Fruit fly (Drosophila melanogaster) whole organism, embryonic: ENCODE results near the gene Bcs1.

ENCODE experiments used
- CG10267 ChIP-seq: fragments of 200-800 bp; sonication (Bioruptor generic); optimal IDR thresholded peaks from 2 replicates; lab custom pipeline; 2018; ENCODE audit warnings: missing biosample characterization, mild to moderate bottlenecking, missing genetic modification characterization, moderate library complexity
- CG10274 ChIP-seq: fragments of 200-800 bp; sonication (Bioruptor generic); optimal IDR thresholded peaks from 3 replicates; lab custom pipeline; 2017; ENCODE audit warnings: missing biosample characterization, mild to moderate bottlenecking, missing genetic modification characterization
- CG11456 ChIP-seq: fragments of 200-800 bp; sonication (Bioruptor generic); IDR thresholded peaks from 3 replicates; pipeline ENCODE4 v1.3.6; 2022; ENCODE audit warnings: missing biosample characterization, missing genetic modification characterization
- CG11695 ChIP-seq: fragments of 200-800 bp; sonication (Bioruptor generic); IDR thresholded peaks from 3 replicates; pipeline ENCODE4 v1.3.6; 2022; ENCODE audit warnings: missing biosample characterization, missing genetic modification characterization
- CG13894 ChIP-seq: fragments of 200-800 bp; sonication (Bioruptor generic); optimal IDR thresholded peaks from 3 replicates; lab custom pipeline; 2018; ENCODE audit warnings: missing biosample characterization, mild to moderate bottlenecking, missing genetic modification characterization, moderate library complexity
- CG16813 ChIP-seq: fragments of 200-800 bp; sonication (Bioruptor generic); IDR thresholded peaks from 3 replicates; pipeline ENCODE4 v1.3.6; 2022; ENCODE audit warnings: missing biosample characterization, missing genetic modification characterization; ENCODE audit not compliant: partially characterized antibody
- CG32532 ChIP-seq: fragments of 200-800 bp; sonication (Bioruptor generic); IDR thresholded peaks from 2 replicates; pipeline ENCODE4 v1.3.6; 2022; ENCODE audit warnings: missing biosample characterization, missing genetic modification characterization
- CG4424 ChIP-seq: fragments of 200-800 bp; sonication (Bioruptor generic); optimal IDR thresholded peaks from 3 replicates; lab custom pipeline; 2016; ENCODE audit warnings: missing biosample characterization, missing genetic modification characterization
- CG6813 ChIP-seq: fragments of 200-800 bp; sonication (Bioruptor generic); optimal IDR thresholded peaks from 2 replicates; lab custom pipeline; 2017; ENCODE audit warnings: missing biosample characterization, missing genetic modification characterization, mild to moderate bottlenecking, moderate library complexity, missing genetic modification reagents
- CG7786 ChIP-seq: fragments of 200-800 bp; sonication (Bioruptor generic); optimal IDR thresholded peaks from 2 replicates; lab custom pipeline; 2016; ENCODE audit warnings: missing biosample characterization, missing genetic modification characterization
- CG9437 ChIP-seq: fragments of 200-800 bp; sonication (Bioruptor generic); optimal IDR thresholded peaks from 2 replicates; lab custom pipeline; 2018; ENCODE audit warnings: missing biosample characterization, mild to moderate bottlenecking, missing genetic modification characterization
- CG9797 ChIP-seq: fragments of 200-800 bp; sonication (Bioruptor generic); optimal IDR thresholded peaks from 3 replicates; lab custom pipeline; 2018; ENCODE audit warnings: missing biosample characterization, mild to moderate bottlenecking, missing genetic modification characterization
- CG9876 ChIP-seq: fragments of 200-800 bp; sonication (Bioruptor generic); optimal IDR thresholded peaks from 2 replicates; lab custom pipeline; 2016; ENCODE audit warnings: missing biosample characterization, missing genetic modification characterization
- Camta ChIP-seq: fragments of 200-800 bp; sonication (Bioruptor generic); optimal IDR thresholded peaks from 2 replicates; lab custom pipeline; 2016; ENCODE audit warnings: missing biosample characterization, missing genetic modification characterization
- Dll ChIP-seq: fragments of 200-800 bp; sonication (Bioruptor generic); IDR thresholded peaks from 4 replicates; pipeline ENCODE4 v1.3.6; 2022; ENCODE audit warnings: missing biosample characterization, missing genetic modification characterization; ENCODE audit not compliant: partially characterized antibody
- Dref ChIP-seq: fragments of 200-800 bp; sonication (Bioruptor generic); IDR thresholded peaks from 2 replicates; pipeline ENCODE4 v1.3.6; 2022; ENCODE audit warnings: missing biosample characterization, missing genetic modification characterization
- HLH4C ChIP-seq: fragments of 200-800 bp; sonication (Bioruptor generic); IDR thresholded peaks from 3 replicates; pipeline ENCODE4 v1.3.6; 2022; ENCODE audit warnings: missing biosample characterization, missing genetic modification characterization; ENCODE audit not compliant: partially characterized antibody
- HLH54F ChIP-seq: fragments of 200-800 bp; sonication (Bioruptor generic); optimal IDR thresholded peaks from 3 replicates; lab custom pipeline; 2016; ENCODE audit warnings: missing biosample characterization, missing genetic modification characterization
- Hmr ChIP-seq: fragments of 200-800 bp; sonication (Bioruptor generic); optimal IDR thresholded peaks from 3 replicates; lab custom pipeline; 2017; ENCODE audit warnings: mild to moderate bottlenecking, missing biosample characterization, missing genetic modification reagents, missing genetic modification characterization
- Lhr ChIP-seq: fragments of 200-800 bp; sonication (Bioruptor generic); optimal IDR thresholded peaks from 3 replicates; lab custom pipeline; 2017; ENCODE audit warnings: mild to moderate bottlenecking, missing biosample characterization, missing genetic modification reagents, missing genetic modification characterization
- NC2β ChIP-seq: fragments of 200-800 bp; sonication (Bioruptor generic); optimal IDR thresholded peaks from 2 replicates; lab custom pipeline; 2016; ENCODE audit warnings: missing biosample characterization, missing genetic modification characterization
- NFAT ChIP-seq: fragments of 200-800 bp; sonication (Bioruptor generic); IDR thresholded peaks from 2 replicates; pipeline ENCODE4 v1.3.6; 2022; ENCODE audit warnings: missing biosample characterization, missing genetic modification characterization
- Ptx1 ChIP-seq: fragments of 200-800 bp; sonication (Bioruptor generic); IDR thresholded peaks from 2 replicates; pipeline ENCODE4 v1.3.6; 2022; ENCODE audit warnings: missing biosample characterization, missing genetic modification characterization
- Scr ChIP-seq: fragments of 200-800 bp; sonication (Bioruptor generic); IDR thresholded peaks from 2 replicates; pipeline ENCODE4 v1.3.6; 2022; ENCODE audit warnings: missing biosample characterization, missing genetic modification characterization; ENCODE audit not compliant: partially characterized antibody
- Tbp ChIP-seq: fragments of >200 bp; optimal IDR thresholded peaks from 2 replicates; lab custom pipeline; 2018; ENCODE audit warnings: missing biosample characterization, missing genetic modification characterization
- Usf ChIP-seq: fragments of 200-800 bp; sonication (Bioruptor generic); optimal IDR thresholded peaks from 2 replicates; lab custom pipeline; 2017; ENCODE audit warnings: missing genotype, missing biosample characterization, missing genetic modification characterization
- abd-A ChIP-seq: fragments of 200-800 bp; sonication (Bioruptor generic); optimal IDR thresholded peaks from 3 replicates; lab custom pipeline; 2019; ENCODE audit warnings: missing biosample characterization, mild to moderate bottlenecking, missing genetic modification characterization, moderate library complexity
- ash1 ChIP-seq: fragments of 200-800 bp; sonication (Bioruptor generic); optimal IDR thresholded peaks from 2 replicates; lab custom pipeline; 2018; ENCODE audit warnings: missing biosample characterization, mild to moderate bottlenecking, missing genetic modification characterization
- btn ChIP-seq: fragments of 200-800 bp; sonication (Bioruptor generic); optimal IDR thresholded peaks from 2 replicates; lab custom pipeline; 2016; ENCODE audit warnings: missing biosample characterization, missing genetic modification characterization
- cg ChIP-seq: fragments of 200-800 bp; sonication (Bioruptor generic); optimal IDR thresholded peaks from 3 replicates; lab custom pipeline; 2019; ENCODE audit warnings: missing biosample characterization, mild to moderate bottlenecking, missing genetic modification characterization, moderate library complexity
- dan ChIP-seq: fragments of 200-800 bp; sonication (Bioruptor generic); IDR thresholded peaks from 2 replicates; pipeline ENCODE4 v1.3.6; 2022; ENCODE audit warnings: missing biosample characterization, missing genetic modification characterization
- dm ChIP-seq: fragments of 200-800 bp; sonication (Bioruptor generic); optimal IDR thresholded peaks from 3 replicates; lab custom pipeline; 2016; ENCODE audit warnings: missing biosample characterization, missing genetic modification characterization
- ems ChIP-seq: fragments of 200-800 bp; sonication (Bioruptor generic); optimal IDR thresholded peaks from 3 replicates; lab custom pipeline; 2016; ENCODE audit warnings: missing biosample characterization, missing genetic modification characterization
- en ChIP-seq: fragments of 200-800 bp; sonication (Bioruptor generic); optimal IDR thresholded peaks from 2 replicates; lab custom pipeline; 2016; ENCODE audit warnings: missing biosample characterization, missing genetic modification characterization
- ewg ChIP-seq: fragments of 200-800 bp; sonication (Bioruptor generic); optimal IDR thresholded peaks from 3 replicates; lab custom pipeline; 2017; ENCODE audit warnings: mild to moderate bottlenecking, missing biosample characterization, missing genetic modification reagents, missing genetic modification characterization
- gcm ChIP-seq: fragments of 200-800 bp; sonication (Bioruptor generic); optimal IDR thresholded peaks from 2 replicates; lab custom pipeline; 2019; ENCODE audit warnings: missing biosample characterization, mild to moderate bottlenecking, missing genetic modification characterization, moderate library complexity
- gcm2 ChIP-seq: fragments of 200-800 bp; sonication (Bioruptor generic); optimal IDR thresholded peaks from 2 replicates; lab custom pipeline; 2016; ENCODE audit warnings: missing biosample characterization, missing genetic modification characterization
- gem ChIP-seq: fragments of 200-800 bp; sonication (Bioruptor generic); optimal IDR thresholded peaks from 2 replicates; lab custom pipeline; 2019; ENCODE audit warnings: missing biosample characterization, mild to moderate bottlenecking, missing genetic modification characterization, moderate library complexity
- gro ChIP-seq: fragments of 200-800 bp; sonication (Bioruptor generic); optimal IDR thresholded peaks from 2 replicates; lab custom pipeline; 2016; ENCODE audit warnings: missing biosample characterization, missing genetic modification characterization
- ham ChIP-seq: fragments of 200-800 bp; sonication (Bioruptor generic); IDR thresholded peaks from 2 replicates; pipeline ENCODE4 v1.3.6; 2022; ENCODE audit warnings: missing biosample characterization, missing genetic modification characterization
- inv ChIP-seq: fragments of 200-800 bp; sonication (Bioruptor generic); IDR thresholded peaks from 2 replicates; pipeline ENCODE4 v1.3.6; 2022; ENCODE audit warnings: missing biosample characterization, missing genetic modification characterization; ENCODE audit not compliant: partially characterized antibody
- jumu ChIP-seq: fragments of 200-800 bp; sonication (Bioruptor generic); optimal IDR thresholded peaks from 3 replicates; lab custom pipeline; 2016; ENCODE audit warnings: missing biosample characterization, missing genetic modification characterization
- pan ChIP-seq, 4 experiments: fragments of >200 bp in 3 of 4; fragments of 200-800 bp in 1 of 4; sonication (Bioruptor generic) in 1 of 4; optimal IDR thresholded peaks in 3 of 4; IDR thresholded peaks in 1 of 4; 2 replicates each; pipeline versions ENCODE4 v1.3.6 to Lab custom; 2017 to 2022; ENCODE audit warnings: missing biosample characterization in 2 of 4, missing genetic modification characterization in 2 of 4, mixed read lengths in 1 of 4
- pb ChIP-seq: fragments of 200-800 bp; sonication (Bioruptor generic); optimal IDR thresholded peaks from 3 replicates; lab custom pipeline; 2016; ENCODE audit warnings: missing biosample characterization, missing genetic modification characterization
- pnt ChIP-seq: fragments of 200-800 bp; sonication (Bioruptor generic); optimal IDR thresholded peaks from 3 replicates; lab custom pipeline; 2016; ENCODE audit warnings: missing biosample characterization, missing genetic modification characterization
- pzg ChIP-seq: fragments of 200-800 bp; sonication (Bioruptor generic); optimal IDR thresholded peaks from 3 replicates; lab custom pipeline; 2018; ENCODE audit warnings: missing biosample characterization, mild to moderate bottlenecking, missing genetic modification characterization, moderate library complexity
- sens ChIP-seq: fragments of 200-800 bp; sonication (Bioruptor generic); peaks from one replicate; lab custom pipeline; 2016; ENCODE audit warnings: missing biosample characterization, missing genetic modification characterization
- sisA ChIP-seq: fragments of 200-800 bp; sonication (Bioruptor generic); IDR thresholded peaks from 2 replicates; pipeline ENCODE4 v1.3.6; 2022; ENCODE audit warnings: missing biosample characterization, missing genetic modification characterization
- stc ChIP-seq: fragments of 200-800 bp; sonication (Bioruptor generic); IDR thresholded peaks from 2 replicates; pipeline ENCODE4 v1.3.6; 2022; ENCODE audit warnings: missing biosample characterization, missing genetic modification characterization
- sug ChIP-seq: fragments of 200-800 bp; optimal IDR thresholded peaks from 2 replicates; lab custom pipeline; 2019; ENCODE audit warnings: missing biosample characterization, mild to moderate bottlenecking, missing genetic modification characterization, moderate library complexity
- toy ChIP-seq: fragments of 200-800 bp; sonication (Bioruptor generic); IDR thresholded peaks from 2 replicates; pipeline ENCODE4 v1.3.6; 2022; ENCODE audit warnings: missing biosample characterization, missing genetic modification characterization

Gene Bcs1

dm6 chr2L:10230455-10230854 is 8.0 kb downstream of the Bcs1 start (continued):
- TF ChIP-seq CG4424 (GFP tag; lab: Kevin White, UChicago) (no peak), gcm2 (GFP tag; lab: Kevin White, UChicago) (no peak), Scr (GFP tag; lab: Robert Waterston, UW) (peak; percentile 64), CG16813 (GFP tag; lab: Robert Waterston, UW) (peak; percentile 62; the same call in 2 of the 3 replicates), Lhr (GFP tag; lab: Kevin White, UChicago) (peak; percentile 32), pan (optimal IDR thresholded peaks at IDR 0.05; lab: Kevin White, UChicago) (no peak), pan (GFP tag; optimal IDR thresholded peaks at IDR 0.05 in 1 of 2, IDR thresholded peaks at IDR 0.05 in 1 of 2) (no peak), CG10274 (GFP tag; lab: Kevin White, UChicago) (no peak), CG9797 (peak; percentile 28), NFAT (GFP tag; lab: Robert Waterston, UW) (no peak), Ptx1 (GFP tag; lab: Robert Waterston, UW) (no peak), gcm (no peak), CG10267 (tag; lab: Kevin White, UChicago) (no peak), NC2β (GFP tag; lab: Kevin White, UChicago) (no peak), en (no peak), dm (GFP tag; lab: Kevin White, UChicago) (no peak), toy (GFP tag; lab: Robert Waterston, UW) (no peak), pnt (no peak), HLH54F (GFP tag; lab: Kevin White, UChicago) (no peak), CG13894 (tag; lab: Kevin White, UChicago) (no peak), CG32532 (no peak), sens (GFP tag; lab: Kevin White, UChicago) (peak; percentile 41), gem (no peak), CG6813 (GFP tag; lab: Kevin White, UChicago) (no peak), Camta (GFP tag; lab: Kevin White, UChicago) (no peak), jumu (GFP tag; lab: Kevin White, UChicago) (no peak), dan (GFP tag; lab: Robert Waterston, UW) (no peak), ash1 (no peak), ems (GFP tag; lab: Kevin White, UChicago) (no peak), pzg (GFP tag; lab: Kevin White, UChicago) (peak; percentile 13), Tbp (GFP tag; lab: Kevin White, UChicago) (no peak), Hmr (GFP tag; lab: Kevin White, UChicago) (no peak), CG7786 (GFP tag; lab: Kevin White, UChicago) (no peak), cg (GFP tag; lab: Kevin White, UChicago) (no peak), Usf (GFP tag; lab: Kevin White, UChicago) (no peak), CG9437 (GFP tag; lab: Kevin White, UChicago) (no peak), Dref (GFP tag; lab: Robert Waterston, UW) (peak; percentile 55), stc (GFP tag; lab: Robert Waterston, UW) (no peak), sisA (no peak), abd-A (tag; lab: Kevin White, UChicago) (no peak), inv (peak; percentile 37; the same call in 1 of the 2 replicates), HLH4C (peak; percentile 47; the same call in 1 of the 3 replicates), sug (no peak), btn (GFP tag; lab: Kevin White, UChicago) (no peak), Dll (GFP tag; lab: Robert Waterston, UW) (peak; percentile 54; the same call in 3 of the 4 replicates), CG11456 (GFP tag; lab: Robert Waterston, UW) (no peak), CG11695 (GFP tag; lab: Robert Waterston, UW) (no peak), ewg (GFP tag; lab: Kevin White, UChicago) (no peak), ham (no peak), CG9876 (no peak), gro (no peak), pb (GFP tag; lab: Kevin White, UChicago) (no peak)
